Worm (Caenorhabditis elegans) whole organism, midembryonic: Measurements from ENCODE around the gene K08E4.8.

Experiments used
- T22C8.4 ChIP-seq: fragments of 200-800 bp; sonication (Bioruptor generic); IDR thresholded peaks from 2 replicates; pipeline ENCODE4 v1.3.6; 2022; ENCODE audit warnings: missing genetic modification characterization, missing compliant biosample characterization
- cog-1 ChIP-seq: sonication (generic microtip); optimal IDR thresholded peaks from 2 replicates; lab custom pipeline; 2016; ENCODE audit warnings: missing genetic modification characterization, missing compliant biosample characterization
- flt-1 ChIP-seq: fragments of 200-800 bp; sonication (Bioruptor generic); IDR thresholded peaks from 2 replicates; pipeline ENCODE4 v1.3.6; 2022; ENCODE audit warnings: missing genetic modification characterization, missing compliant biosample characterization
- klf-2 ChIP-seq: fragments of 200-800 bp; sonication (Bioruptor generic); conservative IDR thresholded peaks from 2 replicates; pipeline ENCODE4 v1.3.6; 2022; ENCODE audit warnings: missing genetic modification reagents, missing genetic modification characterization, missing compliant biosample characterization
- med-1 ChIP-seq: sonication (generic microtip); optimal IDR thresholded peaks from 2 replicates; lab custom pipeline; 2017; ENCODE audit warnings: missing genetic modification characterization, mild to moderate bottlenecking, missing compliant biosample characterization, antibody characterized with exemption, missing genetic modification reagents; ENCODE audit not compliant: insufficient read depth
- ref-1 ChIP-seq: fragments of 200-800 bp; sonication (Bioruptor generic); conservative IDR thresholded peaks from 2 replicates; pipeline ENCODE4 v1.3.6; 2022; ENCODE audit warnings: missing genetic modification reagents, missing genetic modification characterization, missing compliant biosample characterization
- tab-1 ChIP-seq: fragments of 200-800 bp; sonication (Bioruptor generic); IDR thresholded peaks from 2 replicates; pipeline ENCODE4 v1.3.6; 2022; ENCODE audit warnings: missing genetic modification characterization, missing compliant biosample characterization
- ztf-23 ChIP-seq: fragments of 200-800 bp; sonication (Bioruptor generic); IDR thresholded peaks from 2 replicates; pipeline ENCODE4 v1.3.6; 2022; ENCODE audit warnings: missing genetic modification reagents, missing genetic modification characterization, missing compliant biosample characterization
- ztf-29 ChIP-seq: fragments of 200-800 bp; sonication (Bioruptor generic); IDR thresholded peaks from 2 replicates; pipeline ENCODE4 v1.3.6; 2022; ENCODE audit warnings: missing genetic modification reagents, missing genetic modification characterization, missing compliant biosample characterization

The K08E4.8 gene

ce11 chrIV:12078112-12078812 is 17.1 kb upstream of the K08E4.8 start, which contains the start of gene tmed-1:
Gene tmed-1 (minus strand): TSS chrIV:12078162.
- TF ChIP-seq ztf-23 (GFP tag; lab: Robert Waterston, UW) = no peak
- TF ChIP-seq T22C8.4 (GFP tag; lab: Robert Waterston, UW) = no peak
- TF ChIP-seq ztf-29 = no peak
- no peak for TF ChIP-seq med-1 (GFP tag; lab: Kevin White, UChicago)
- no peak for TF ChIP-seq klf-2
- no peak for TF ChIP-seq flt-1 (GFP tag; lab: Robert Waterston, UW)
- no peak for TF ChIP-seq ref-1
- TF ChIP-seq cog-1 (tag; lab: Kevin White, UChicago) = no peak
- TF ChIP-seq tab-1 (GFP tag; lab: Robert Waterston, UW) = no peak

DNA sequence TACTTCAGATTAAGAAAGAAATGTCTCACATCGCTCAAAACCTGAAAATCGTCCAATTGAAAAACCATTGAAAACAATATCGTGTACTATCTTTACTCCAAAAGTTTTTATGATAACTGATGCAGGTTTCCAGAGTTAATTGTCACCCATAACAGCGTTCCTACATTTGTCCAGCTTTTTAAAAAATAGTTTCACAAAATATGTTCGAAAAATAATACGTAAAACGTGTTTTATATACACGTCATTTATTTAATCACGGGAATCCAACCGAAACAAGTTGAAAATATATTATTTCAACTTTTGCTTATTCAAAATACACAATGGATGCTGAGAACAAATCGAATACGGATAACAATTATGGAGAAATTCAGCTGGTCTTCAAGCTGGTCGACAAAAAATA is 14.4 kb upstream of the K08E4.8 start, which contains the start of gene K08E4.7:
Gene K08E4.7 (plus strand): TSS at position 301 of the 400 bp plus-strand sequence.
- TF ChIP-seq flt-1 (GFP tag; lab: Robert Waterston, UW) (no peak), klf-2 (no peak), ztf-29 (no peak), med-1 (GFP tag; lab: Kevin White, UChicago) (no peak), T22C8.4 (GFP tag; lab: Robert Waterston, UW) (no peak), ref-1 (no peak), tab-1 (GFP tag; lab: Robert Waterston, UW) (no peak), ztf-23 (GFP tag; lab: Robert Waterston, UW) (no peak), cog-1 (tag; lab: Kevin White, UChicago) (no peak)

ce11 chrIV:12068590-12068989 is 7.5 kb upstream of the K08E4.8 start, which contains the start of gene bath-37:
Gene bath-37 (plus strand): TSS chrIV:12068890.
- no peak for TF ChIP-seq klf-2
- no peak for TF ChIP-seq T22C8.4 (GFP tag; lab: Robert Waterston, UW)
- no peak for TF ChIP-seq ztf-23 (GFP tag; lab: Robert Waterston, UW)
- no peak for TF ChIP-seq med-1 (GFP tag; lab: Kevin White, UChicago)
- no peak for TF ChIP-seq flt-1 (GFP tag; lab: Robert Waterston, UW)
- TF ChIP-seq cog-1 (tag; lab: Kevin White, UChicago) = no peak
- no peak for TF ChIP-seq tab-1 (GFP tag; lab: Robert Waterston, UW)
- no peak for TF ChIP-seq ref-1

- TF ChIP-seq tab-1 (GFP tag; lab: Robert Waterston, UW) = no peak
- TF ChIP-seq ztf-23 (GFP tag; lab: Robert Waterston, UW) = no peak
- TF ChIP-seq cog-1 (tag; lab: Kevin White, UChicago) = no peak
- no peak for TF ChIP-seq med-1 (GFP tag; lab: Kevin White, UChicago)
- no peak for TF ChIP-seq ref-1
Observed at ce11 chrIV:12057508-12057907, 3.6 kb downstream of the K08E4.8 start, which contains the start of gene K08E4.3. Gene K08E4.3 (plus strand): TSS chrIV:12057742.

ce11 chrIV:12056603-12057002 is 4.5 kb downstream of the K08E4.8 start, which contains the start of gene K08E4.2:
Gene K08E4.2 (minus strand): TSS chrIV:12056656.
- TF ChIP-seq flt-1 (GFP tag; lab: Robert Waterston, UW) (no peak), med-1 (GFP tag; lab: Kevin White, UChicago) (no peak), tab-1 (GFP tag; lab: Robert Waterston, UW) (no peak), T22C8.4 (GFP tag; lab: Robert Waterston, UW) (no peak), cog-1 (tag; lab: Kevin White, UChicago) (no peak), ref-1 (no peak), ztf-23 (GFP tag; lab: Robert Waterston, UW) (no peak), klf-2 (no peak), ztf-29 (no peak)

- TF ChIP-seq T22C8.4 (GFP tag; lab: Robert Waterston, UW) = no peak
- no peak for TF ChIP-seq med-1 (GFP tag; lab: Kevin White, UChicago)
- no peak for TF ChIP-seq ztf-29
- TF ChIP-seq ztf-23 (GFP tag; lab: Robert Waterston, UW) = no peak
- no peak for TF ChIP-seq ref-1
- TF ChIP-seq tab-1 (GFP tag; lab: Robert Waterston, UW) = no peak
- no peak for TF ChIP-seq klf-2
- no peak for TF ChIP-seq cog-1 (tag; lab: Kevin White, UChicago)
Observed at ce11 chrIV:12052461-12052860, 8.7 kb downstream of the K08E4.8 start.

DNA sequence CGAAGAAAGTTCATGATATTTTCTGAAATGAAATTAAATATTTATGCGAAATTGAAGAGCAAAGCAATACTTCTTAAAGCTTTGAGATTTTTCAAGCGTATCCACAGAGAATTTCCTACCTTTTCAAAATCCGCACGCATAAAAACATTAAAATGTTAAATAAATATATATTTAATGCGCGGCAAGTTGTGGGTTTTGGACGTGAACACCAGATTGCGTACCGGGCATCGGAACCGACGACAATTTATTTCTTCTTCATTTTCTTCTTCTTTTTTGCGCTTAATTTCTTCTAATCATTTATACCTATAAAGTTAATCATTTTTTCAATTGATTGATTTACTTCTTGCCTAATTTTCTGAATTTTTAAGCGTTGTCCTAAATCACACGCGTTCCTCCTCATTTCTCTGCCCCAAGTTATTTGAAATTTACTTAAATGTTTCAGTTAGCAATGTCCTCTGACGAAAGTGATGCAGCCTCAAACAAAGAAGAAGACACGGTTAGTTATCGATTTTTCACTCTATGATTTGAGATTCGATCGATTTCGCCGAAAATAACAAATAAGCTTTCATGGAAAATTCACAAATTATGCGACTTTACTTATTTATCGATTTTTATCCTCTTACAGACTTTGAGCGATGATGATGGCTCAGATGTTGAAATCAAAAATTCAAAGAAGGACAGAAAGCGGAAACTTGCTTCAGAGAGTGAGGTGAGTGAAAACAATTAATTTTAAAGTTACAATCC is 9.9 kb downstream of the K08E4.8 start, which contains the start of the genes bre-5 and spt-5:
Gene bre-5 (minus strand): TSS at position 167 of the 744 bp plus-strand sequence.
Gene spt-5 (plus strand): TSS at position 443 of the 744 bp plus-strand sequence.
- TF ChIP-seq klf-2 = no peak
- TF ChIP-seq flt-1 (GFP tag; lab: Robert Waterston, UW) = no peak
- TF ChIP-seq T22C8.4 (GFP tag; lab: Robert Waterston, UW) = peak; percentile 53; the same call in 1 of the 2 replicates
- no peak for TF ChIP-seq ztf-29

ce11 chrIV:12047552-12048347 is 13.4 kb downstream of the K08E4.8 start, which contains the start of gene T12G3.4:
Gene T12G3.4 (plus strand): TSS chrIV:12048256.
- TF ChIP-seq med-1 (GFP tag; lab: Kevin White, UChicago) = no peak
- TF ChIP-seq cog-1 (tag; lab: Kevin White, UChicago) = no peak
- TF ChIP-seq ztf-29 = no peak
- TF ChIP-seq T22C8.4 (GFP tag; lab: Robert Waterston, UW) = no peak
- no peak for TF ChIP-seq tab-1 (GFP tag; lab: Robert Waterston, UW)
- TF ChIP-seq ztf-23 (GFP tag; lab: Robert Waterston, UW) = no peak
- no peak for TF ChIP-seq flt-1 (GFP tag; lab: Robert Waterston, UW)
- TF ChIP-seq ref-1 = no peak
- TF ChIP-seq klf-2 = no peak
